Fruit fly (Drosophila melanogaster) whole organism, pupa: ENCODE results near the gene CG12239.

Source experiments
- CG12605 ChIP-seq: fragments of 200-800 bp; sonication (Bioruptor generic); IDR thresholded peaks from 2 replicates; pipeline ENCODE4 v1.3.6; 2022; ENCODE audit warnings: missing biosample characterization, missing genetic modification characterization
- CG14655 ChIP-seq: fragments of 200-800 bp; sonication (Bioruptor generic); optimal IDR thresholded peaks from 3 replicates; lab custom pipeline; 2017; ENCODE audit warnings: mild to moderate bottlenecking, missing biosample characterization, missing genetic modification reagents, missing genetic modification characterization
- CG4496 ChIP-seq: fragments of 200-800 bp; sonication (Bioruptor generic); IDR thresholded peaks from 3 replicates; pipeline ENCODE4 v1.3.6; 2022; ENCODE audit warnings: missing biosample characterization, missing genetic modification characterization
- CG8159 ChIP-seq: fragments of 200-800 bp; sonication (Bioruptor generic); optimal IDR thresholded peaks from 3 replicates; lab custom pipeline; 2018; ENCODE audit warnings: missing biosample characterization, mild to moderate bottlenecking, missing genetic modification characterization, moderate library complexity
- D1 ChIP-seq: fragments of 200-800 bp; sonication (Bioruptor generic); optimal IDR thresholded peaks from 2 replicates; lab custom pipeline; 2018; ENCODE audit warnings: missing biosample characterization, mild to moderate bottlenecking, missing genetic modification characterization, moderate library complexity
- Ets98B ChIP-seq: fragments of 200-800 bp; sonication (Bioruptor generic); IDR thresholded peaks from 2 replicates; pipeline ENCODE4 v1.3.6; 2022; ENCODE audit warnings: missing biosample characterization, missing genetic modification characterization
- Pif1B ChIP-seq: fragments of 200-800 bp; sonication (Bioruptor generic); optimal IDR thresholded peaks from 3 replicates; lab custom pipeline; 2016; ENCODE audit warnings: missing biosample characterization, missing genetic modification characterization
- fd96Ca ChIP-seq: fragments of 200-800 bp; sonication (Bioruptor generic); IDR thresholded peaks from 3 replicates; pipeline ENCODE4 v1.3.6; 2022; ENCODE audit warnings: missing biosample characterization, missing genetic modification characterization
- rn ChIP-seq: fragments of 200-800 bp; sonication (Bioruptor generic); IDR thresholded peaks from 2 replicates; pipeline ENCODE4 v1.3.6; 2022; ENCODE audit warnings: missing biosample characterization, missing genetic modification characterization

DNA sequence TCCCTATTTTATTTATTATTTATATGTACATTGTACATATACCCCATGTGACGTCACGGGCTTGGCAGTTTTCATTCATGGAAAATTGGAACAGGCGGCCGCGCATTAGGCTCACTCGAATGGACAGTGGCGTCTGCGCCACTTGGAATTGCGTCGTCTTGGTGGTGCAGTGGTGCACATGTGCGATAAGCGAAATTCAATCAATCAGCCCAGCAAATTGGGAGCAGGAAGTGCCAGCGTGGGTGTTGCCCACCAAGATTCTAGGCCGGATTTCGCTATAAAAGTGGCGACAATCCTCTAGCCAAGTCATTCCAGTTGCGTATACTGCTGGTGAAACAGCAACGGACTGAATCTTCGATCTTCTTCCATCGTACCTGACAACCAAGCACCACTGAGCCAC is at the start of gene CG12239:
- TF ChIP-seq CG14655 (GFP tag; lab: Kevin White, UChicago) (no peak), CG12605 (GFP tag; lab: Robert Waterston, UW) (no peak), rn (GFP tag; lab: Robert Waterston, UW) (no peak), Pif1B (GFP tag; lab: Kevin White, UChicago) (no peak), D1 (tag; lab: Kevin White, UChicago) (no peak), CG8159 (tag; lab: Kevin White, UChicago) (no peak), fd96Ca (GFP tag; lab: Robert Waterston, UW) (no peak), Ets98B (no peak), CG4496 (GFP tag; lab: Robert Waterston, UW) (no peak)
